Worm (Caenorhabditis elegans) whole organism, L4/young adult: ENCODE data around the gene rabx-5.

Experiments used
- W03F9.2 ChIP-seq: fragments of 150-350 bp; optimal IDR thresholded peaks from 2 replicates; lab custom pipeline; 2014; ENCODE audit warnings: missing biosample characterization, missing genetic modification characterization
- him-1 ChIP-seq: sonication (generic microtip); optimal IDR thresholded peaks from 2 replicates; lab custom pipeline; 2016; ENCODE audit warnings: missing genotype, missing genetic modification reagents, missing genetic modification characterization, missing compliant biosample characterization

DNA sequence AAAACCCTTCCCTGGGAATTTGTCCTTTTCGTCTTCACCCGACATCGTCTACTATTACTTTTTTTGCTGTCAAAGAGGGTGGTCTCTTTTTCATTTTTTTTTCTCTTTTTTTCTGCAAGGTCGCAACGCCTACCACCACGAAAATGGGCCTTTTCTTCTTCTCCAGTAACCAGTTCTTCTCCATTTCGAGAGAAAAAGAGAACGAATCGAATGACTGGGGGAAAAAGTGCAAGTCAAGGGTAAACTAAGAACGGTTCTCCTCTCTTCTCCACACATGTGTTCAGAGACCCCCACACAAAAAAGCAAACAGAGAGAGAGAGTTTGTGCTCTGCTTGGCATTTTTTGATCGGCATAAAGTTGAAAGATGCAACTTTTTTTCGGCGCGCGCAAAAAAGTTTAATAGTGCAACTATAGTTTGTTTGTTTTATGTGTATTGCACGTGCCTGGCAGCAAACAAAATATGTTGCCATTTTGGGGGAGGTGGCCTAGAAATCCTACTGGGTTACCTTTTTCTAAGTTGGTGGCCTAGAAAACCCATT lies 31.4 kb downstream of the rabx-5 start:
- TF ChIP-seq him-1 (tag; lab: Kevin White, UChicago) = no peak
- TF ChIP-seq W03F9.2 = no peak
